Worm (Caenorhabditis elegans) whole organism, L4/young adult: ENCODE measurements around the gene srw-44.

ENCODE experiments used
- W03F9.2 ChIP-seq: fragments of 150-350 bp; optimal IDR thresholded peaks from 2 replicates; lab custom pipeline; 2014; ENCODE audit warnings: missing biosample characterization, missing genetic modification characterization
- dao-5 ChIP-seq: sonication (generic microtip); optimal IDR thresholded peaks from 2 replicates; lab custom pipeline; 2016; ENCODE audit warnings: missing genotype, missing genetic modification characterization, moderate library complexity, missing compliant biosample characterization
- him-1 ChIP-seq: sonication (generic microtip); optimal IDR thresholded peaks from 2 replicates; lab custom pipeline; 2016; ENCODE audit warnings: missing genotype, missing genetic modification reagents, missing genetic modification characterization, missing compliant biosample characterization

Gene srw-44

DNA sequence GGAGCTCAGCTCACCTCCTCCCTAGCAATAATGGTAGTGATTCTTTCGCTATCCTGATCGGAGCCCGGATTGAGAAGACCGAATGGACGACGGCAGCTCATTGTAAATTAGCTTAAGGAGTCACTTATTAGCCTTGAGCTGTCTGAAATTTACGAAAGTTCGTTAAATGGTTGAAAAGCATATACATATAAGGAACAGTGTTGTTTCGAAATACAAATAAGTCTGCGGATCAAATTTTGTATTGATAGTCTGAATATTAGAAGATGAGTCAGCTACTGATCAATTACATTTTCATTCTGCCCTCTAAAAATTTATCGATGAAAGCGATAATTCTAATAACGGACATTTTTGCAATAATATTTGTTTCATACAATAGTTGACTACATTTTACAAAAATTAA is 13.4 kb upstream of the srw-44 start, which contains the start of gene F14F8.14:
F14F8.14 (minus strand) TSS at position 101 of the 400 bp plus-strand sequence.
- TF ChIP-seq dao-5 (tag; lab: Kevin White, UChicago) (no peak), W03F9.2 (tag; lab: Kevin White, UChicago) (no peak), him-1 (tag; lab: Kevin White, UChicago) (no peak)

DNA sequence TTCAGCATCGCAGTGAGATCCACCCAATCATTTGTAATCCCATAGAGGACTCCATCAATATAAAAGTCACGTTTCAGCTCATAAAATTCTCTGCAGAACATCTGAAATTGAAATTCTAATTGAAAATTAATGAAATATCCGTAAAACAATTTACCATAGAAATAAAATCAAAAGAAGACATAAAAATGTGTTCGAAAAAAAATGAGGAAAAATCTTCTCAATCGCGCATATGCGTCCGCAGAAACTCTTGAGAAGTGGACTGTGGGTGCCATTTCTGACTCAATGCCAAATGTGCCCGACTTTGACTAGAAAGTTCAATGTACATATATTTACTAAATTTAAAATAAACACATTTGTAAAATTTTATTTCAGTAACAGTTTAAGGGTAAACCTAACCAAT is 11.6 kb upstream of the srw-44 start, which contains the start of gene F14F8.9:
F14F8.9 (minus strand) TSS at position 101 of the 400 bp plus-strand sequence.
- TF ChIP-seq dao-5 (tag; lab: Kevin White, UChicago), result no peak
- no peak for TF ChIP-seq him-1 (tag; lab: Kevin White, UChicago)
- TF ChIP-seq W03F9.2 (tag; lab: Kevin White, UChicago), result no peak

DNA sequence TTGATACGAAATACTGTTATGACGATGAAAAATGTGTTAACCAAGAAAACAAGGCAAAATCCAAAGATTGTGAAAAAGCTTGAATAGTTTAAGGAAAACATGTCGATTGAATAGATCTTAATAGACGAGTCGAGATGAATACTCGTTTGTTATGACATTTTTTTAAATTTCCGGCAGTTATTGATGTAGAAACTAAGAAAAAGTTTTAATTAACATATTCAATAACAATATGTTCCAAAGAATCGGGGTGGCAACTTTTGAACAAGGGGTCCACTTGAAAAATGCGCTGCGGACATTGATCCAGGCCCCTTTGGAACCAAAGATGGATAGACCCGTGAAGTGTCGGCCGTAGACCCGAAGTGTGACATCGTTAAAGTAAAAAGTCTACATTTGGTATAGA is 8.9 kb upstream of the srw-44 start, which contains the start of gene str-61:
str-61 (minus strand) TSS at position 101 of the 400 bp plus-strand sequence.
- TF ChIP-seq him-1 (tag; lab: Kevin White, UChicago) (no peak), dao-5 (tag; lab: Kevin White, UChicago) (no peak), W03F9.2 (tag; lab: Kevin White, UChicago) (no peak)

DNA sequence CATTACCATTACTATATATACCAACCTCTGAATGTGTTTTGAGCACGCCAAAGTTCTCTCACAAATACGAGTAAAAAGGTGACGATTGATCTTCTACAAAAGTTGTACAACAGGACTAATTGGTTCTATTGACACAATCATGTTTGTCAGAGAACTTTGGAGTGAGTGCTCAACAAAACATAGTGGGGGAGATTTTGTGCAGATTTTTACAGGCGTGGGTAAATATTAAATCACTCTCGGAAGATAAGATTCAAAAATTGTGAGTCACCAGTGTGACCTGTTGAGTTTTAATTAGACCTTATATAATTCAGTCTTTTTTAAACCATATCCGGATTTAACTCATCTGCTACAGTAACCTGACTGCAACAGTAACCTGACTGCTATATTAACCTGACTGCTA is 7.9 kb upstream of the srw-44 start, which contains the start of gene F14F8.8:
F14F8.8 (minus strand) TSS at position 101 of the 400 bp plus-strand sequence.
- no peak for TF ChIP-seq dao-5 (tag; lab: Kevin White, UChicago)

DNA sequence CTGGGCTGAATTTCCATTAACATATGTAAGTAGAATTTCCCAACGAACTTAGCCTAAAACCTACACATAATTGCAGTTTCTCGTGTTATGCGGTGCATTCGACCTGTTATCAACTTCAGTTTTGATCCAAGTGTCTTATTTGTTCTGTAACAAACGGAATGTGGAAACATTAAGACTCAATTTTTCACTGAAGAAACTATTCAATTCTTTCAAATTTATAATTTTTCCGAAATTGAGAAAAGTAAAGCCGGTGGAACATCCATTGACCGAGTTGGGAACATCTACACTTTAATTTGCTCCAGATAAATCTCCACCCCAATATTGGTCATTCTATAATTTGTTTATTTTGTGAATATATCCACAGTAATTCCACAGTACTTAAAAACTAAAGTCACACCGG is 5.7 kb upstream of the srw-44 start:
- TF ChIP-seq dao-5 (tag; lab: Kevin White, UChicago), result no peak
- TF ChIP-seq him-1 (tag; lab: Kevin White, UChicago), result no peak
- no peak for TF ChIP-seq W03F9.2 (tag; lab: Kevin White, UChicago)

DNA sequence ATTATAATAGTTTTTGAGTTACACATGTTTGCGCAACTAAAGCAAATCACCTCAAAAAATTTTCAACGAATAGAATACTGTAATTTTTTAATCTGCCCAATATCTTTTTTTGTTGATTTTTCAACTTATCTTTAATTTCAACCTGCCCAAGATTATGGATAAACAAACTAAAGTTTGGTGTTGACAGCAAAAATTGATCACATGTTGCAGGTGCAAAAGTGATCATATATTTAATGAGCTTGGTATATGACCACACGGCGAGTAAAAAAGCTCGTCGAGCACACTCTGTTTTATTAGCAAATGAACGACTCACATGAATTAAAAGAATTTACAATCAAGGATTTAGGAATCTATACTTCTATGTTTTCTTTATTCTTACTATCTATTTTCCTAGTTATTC is 4.5 kb upstream of the srw-44 start, which contains the start of gene srz-1:
srz-1 (plus strand) TSS at position 301 of the 400 bp plus-strand sequence.
- TF ChIP-seq him-1 (tag; lab: Kevin White, UChicago) (no peak), dao-5 (tag; lab: Kevin White, UChicago) (no peak), W03F9.2 (tag; lab: Kevin White, UChicago) (no peak)

DNA sequence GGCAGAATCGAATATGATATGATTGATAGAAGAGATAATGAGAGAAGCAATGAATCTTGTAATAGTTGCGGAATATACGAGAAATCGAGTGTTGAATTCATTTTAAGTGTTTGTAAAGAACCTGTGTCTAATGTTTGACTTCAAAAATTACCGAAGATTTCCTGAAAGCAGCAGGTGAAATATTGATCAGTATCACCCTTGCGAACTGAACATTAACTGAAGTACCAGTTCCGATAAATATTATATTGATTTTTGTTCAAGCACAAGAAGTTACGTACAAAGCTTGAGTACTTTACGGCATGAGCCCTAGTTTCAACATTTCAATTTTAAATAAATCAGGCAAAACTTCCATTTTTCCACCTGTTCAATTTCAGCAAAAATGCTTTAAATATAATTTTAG is 844 bp upstream of the srw-44 start, which contains the start of gene srz-103:
srz-103 (minus strand) TSS at position 101 of the 400 bp plus-strand sequence.
- TF ChIP-seq him-1 (tag; lab: Kevin White, UChicago), result no peak
- TF ChIP-seq dao-5 (tag; lab: Kevin White, UChicago), result no peak
- TF ChIP-seq W03F9.2 (tag; lab: Kevin White, UChicago), result no peak

DNA sequence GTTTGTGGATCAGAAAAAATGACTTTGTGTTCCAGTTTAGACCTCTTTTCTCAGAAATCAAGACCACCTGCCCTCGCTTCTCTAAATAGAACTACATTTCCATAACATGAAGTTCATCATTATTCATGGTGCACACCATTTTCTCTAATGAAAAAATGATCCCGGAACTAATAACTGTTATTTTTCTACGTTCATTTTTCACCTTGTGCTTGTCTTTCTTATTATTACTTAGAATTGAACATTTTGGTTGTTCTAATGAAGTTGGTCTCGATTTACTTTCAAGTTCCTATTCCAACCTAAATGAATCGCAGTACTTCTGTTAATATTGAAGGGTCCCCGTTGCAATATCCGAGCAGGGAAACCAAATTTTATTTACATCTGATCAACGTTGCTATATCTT is 2.8 kb downstream of the srw-44 start, which contains the start of gene srw-36:
srw-36 (plus strand) TSS at position 301 of the 400 bp plus-strand sequence.
- TF ChIP-seq W03F9.2 (tag; lab: Kevin White, UChicago) (no peak), dao-5 (tag; lab: Kevin White, UChicago) (no peak), him-1 (tag; lab: Kevin White, UChicago) (no peak)

DNA sequence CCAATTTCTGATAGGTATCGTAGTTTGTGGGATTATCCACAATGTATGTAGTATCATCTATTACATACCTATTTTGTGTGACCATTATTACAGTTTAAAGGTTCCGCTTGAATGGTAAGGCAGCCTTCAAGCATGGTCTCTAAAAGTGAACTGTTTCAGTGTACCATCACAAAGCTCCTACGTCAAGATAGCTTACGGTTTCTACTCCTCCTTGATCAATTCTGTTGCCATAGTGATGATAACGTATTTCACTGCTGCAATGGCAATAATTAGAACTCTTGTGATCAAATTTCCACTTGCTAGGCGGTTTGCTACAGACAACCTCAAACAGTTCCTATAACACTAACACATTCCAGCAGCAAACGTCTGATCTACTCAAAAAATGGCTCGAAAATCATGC is 3.3 kb downstream of the srw-44 start:
- no peak for TF ChIP-seq him-1 (tag; lab: Kevin White, UChicago)
- no peak for TF ChIP-seq W03F9.2 (tag; lab: Kevin White, UChicago)
- TF ChIP-seq dao-5 (tag; lab: Kevin White, UChicago), result no peak

DNA sequence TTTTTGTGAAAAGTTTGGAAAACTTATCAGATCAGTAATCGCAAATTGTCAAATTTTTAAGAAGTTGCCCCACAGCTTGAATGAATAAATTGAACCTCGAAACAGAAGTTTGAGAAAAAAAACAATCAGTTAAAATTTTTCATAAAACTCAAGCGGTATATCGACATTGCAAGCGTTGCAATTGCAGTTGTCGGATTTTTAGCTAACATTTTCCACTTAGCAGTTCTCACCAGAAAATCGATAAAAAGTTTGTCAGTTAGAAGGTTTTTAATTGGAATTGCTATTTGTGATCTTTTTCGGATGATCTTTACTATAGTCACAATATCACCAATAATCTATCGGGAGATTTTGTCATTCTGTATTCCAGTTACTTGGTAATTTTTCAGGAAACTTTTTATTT is 5.6 kb downstream of the srw-44 start, which contains the start of gene srw-43:
srw-43 (plus strand) TSS at position 301 of the 400 bp plus-strand sequence.
- TF ChIP-seq him-1 (tag; lab: Kevin White, UChicago) (no peak), dao-5 (tag; lab: Kevin White, UChicago) (no peak), W03F9.2 (tag; lab: Kevin White, UChicago) (no peak)

DNA sequence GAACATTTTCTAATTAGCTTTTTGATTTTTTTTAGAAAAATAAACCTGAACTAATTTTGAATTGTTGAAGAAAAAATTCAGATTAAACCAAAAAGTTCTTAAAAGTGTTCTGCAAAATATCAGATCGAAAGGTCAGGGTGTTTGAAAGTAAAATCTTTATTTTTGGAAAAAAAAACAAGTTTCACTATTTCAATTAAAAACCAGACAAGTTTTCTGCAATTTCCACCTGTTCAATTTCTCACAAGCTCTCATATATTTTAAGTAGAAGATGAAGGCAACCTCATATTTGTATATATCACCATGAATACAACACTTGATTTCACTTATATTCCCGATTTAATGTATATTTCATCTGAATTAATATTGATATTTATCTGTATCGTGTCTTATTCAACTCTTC is 7.1 kb downstream of the srw-44 start, which contains the start of gene srz-102:
srz-102 (plus strand) TSS at position 301 of the 400 bp plus-strand sequence.
- no peak for TF ChIP-seq W03F9.2 (tag; lab: Kevin White, UChicago)
- TF ChIP-seq dao-5 (tag; lab: Kevin White, UChicago), result no peak
- no peak for TF ChIP-seq him-1 (tag; lab: Kevin White, UChicago)

DNA sequence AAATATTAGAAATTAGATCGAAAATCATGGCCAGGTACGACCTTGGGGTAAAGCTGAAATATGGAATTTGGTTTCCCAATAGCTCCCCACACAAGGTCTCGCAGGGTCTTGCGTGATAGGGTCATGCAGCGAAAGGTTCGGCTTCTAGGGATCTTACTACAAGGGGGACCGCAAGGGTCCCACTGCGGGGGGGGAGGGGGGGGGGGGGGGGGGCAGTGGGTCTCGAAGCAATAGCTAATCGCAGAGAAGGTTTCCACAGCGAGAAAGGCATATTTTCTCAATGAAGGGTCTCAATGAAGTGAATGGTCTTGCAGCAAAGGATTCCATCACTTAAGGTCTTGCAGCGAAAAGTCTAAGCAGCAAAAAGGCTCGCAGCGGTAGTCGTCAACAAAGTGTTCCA is 12.9 kb downstream of the srw-44 start:
- TF ChIP-seq dao-5 (tag; lab: Kevin White, UChicago) (no peak), him-1 (tag; lab: Kevin White, UChicago) (no peak), W03F9.2 (tag; lab: Kevin White, UChicago) (no peak)

DNA sequence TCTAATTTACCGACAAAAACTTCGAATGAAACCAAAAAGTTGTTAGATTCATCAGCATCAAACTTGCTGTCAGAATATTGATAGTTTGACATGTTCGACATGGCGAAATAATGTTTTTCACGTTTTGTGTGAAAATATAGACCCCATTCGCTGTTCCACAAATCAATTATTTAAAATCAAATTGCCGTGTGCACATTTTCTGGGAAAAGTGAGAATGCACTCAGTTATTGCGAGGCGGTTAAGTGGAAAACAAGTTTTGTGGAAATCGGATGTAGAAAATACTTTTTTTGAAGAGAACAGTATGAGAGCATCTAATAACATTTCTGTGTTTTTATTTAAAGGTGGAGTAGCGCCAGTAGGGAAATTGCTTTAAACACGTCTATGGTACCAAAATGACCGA is 13.7 kb downstream of the srw-44 start, which contains the start of gene srw-42:
srw-42 (minus strand) TSS at position 101 of the 400 bp plus-strand sequence.
- TF ChIP-seq him-1 (tag; lab: Kevin White, UChicago) (no peak), W03F9.2 (tag; lab: Kevin White, UChicago) (no peak), dao-5 (tag; lab: Kevin White, UChicago) (no peak)

DNA sequence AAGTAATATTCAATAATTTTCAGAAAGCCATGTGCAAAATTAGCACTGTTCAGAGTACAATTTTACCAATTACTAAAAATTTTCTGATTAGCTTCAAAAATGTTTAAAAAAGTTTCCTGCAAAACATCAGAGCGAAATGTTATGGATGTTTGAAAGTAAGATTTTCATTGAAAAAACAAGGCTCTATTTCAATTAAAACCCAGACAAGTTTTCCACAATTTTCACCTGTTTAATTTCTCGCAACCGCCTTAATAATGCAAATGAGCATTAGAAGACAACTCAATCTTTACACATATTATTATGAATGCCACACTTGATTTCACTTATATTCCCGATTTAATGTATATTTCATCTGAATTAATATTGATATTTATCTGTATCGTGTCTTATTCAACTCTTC is 14.5 kb downstream of the srw-44 start, which contains the start of gene srz-101:
srz-101 (plus strand) TSS at position 301 of the 400 bp plus-strand sequence.
- TF ChIP-seq dao-5 (tag; lab: Kevin White, UChicago), result no peak
- TF ChIP-seq W03F9.2 (tag; lab: Kevin White, UChicago), result no peak
- TF ChIP-seq him-1 (tag; lab: Kevin White, UChicago), result no peak
